Fruit fly (Drosophila melanogaster): ENCODE measurements around the gene CG13771.

Gene CG13771

dm6 chr2L:6673211-6674012 is 10.0 kb upstream of the CG13771 start, which contains the start of gene Spn27A (continued):
- TF ChIP-seq CG14050 (GFP tag; IDR thresholded peaks at IDR 0.05) (peak; percentile 19; the same call in 2 of the 3 replicates), Asciz (GFP tag; optimal IDR thresholded peaks at IDR 0.05) (peak; percentile 64), Hr39 (optimal IDR thresholded peaks at IDR 0.05) (no peak), emc (GFP tag; optimal IDR thresholded peaks at IDR 0.05) (no peak), CG17612 (GFP tag; IDR thresholded peaks at IDR 0.05) (no peak), CG16779 (GFP tag; IDR thresholded peaks at IDR 0.05) (no peak), CG8924 (tag; optimal IDR thresholded peaks at IDR 0.05) (no peak), row (GFP tag; IDR thresholded peaks at IDR 0.05) (peak; percentile 59; the same call in 2 of the 3 replicates), CG12104 (GFP tag; optimal IDR thresholded peaks at IDR 0.05) (peak; percentile 56), fru (optimal IDR thresholded peaks at IDR 0.05) (no peak), CG11504 (tag; optimal IDR thresholded peaks at IDR 0.05) (no peak), HLH4C (GFP tag; IDR thresholded peaks at IDR 0.05; ENCODE audit: partially characterized antibody) (no peak), CG6272 (GFP tag; IDR thresholded peaks at IDR 0.05) (no peak), CG3065 (GFP tag; optimal IDR thresholded peaks at IDR 0.05) (no peak), sob (GFP tag; IDR thresholded peaks at IDR 0.05) (0 out of 2 replicates have a peak, but pooled peaks have one; percentile 35), Atf6 (GFP tag; IDR thresholded peaks at IDR 0.05) (no peak; the same call in 1 of the 2 replicates), Elba2 (GFP tag; optimal IDR thresholded peaks at IDR 0.05) (peak; percentile 19), sqz (GFP tag; optimal IDR thresholded peaks at IDR 0.05) (peak; percentile 78), CG10274 (GFP tag; optimal IDR thresholded peaks at IDR 0.05) (no peak), CG6175 (GFP tag; IDR thresholded peaks at IDR 0.05) (no peak; the same call in 2 of the 3 replicates), sim (GFP tag; IDR thresholded peaks at IDR 0.05) (peak; percentile 28; the same call in 1 of the 2 replicates), Tbp (GFP tag; optimal IDR thresholded peaks at IDR 0.05) (no peak), exex (tag; optimal IDR thresholded peaks at IDR 0.05) (peak; percentile 29), CG12744 (GFP tag; optimal IDR thresholded peaks at IDR 0.05) (no peak), CG13775 (GFP tag; optimal IDR thresholded peaks at IDR 0.05) (peak; percentile 56), Nf-YA (GFP tag; IDR thresholded peaks at IDR 0.05) (no peak), H15 (GFP tag; IDR thresholded peaks at IDR 0.05) (0 out of 3 replicates have a peak, but pooled peaks have one; percentile 43), CG2199 (GFP tag; IDR thresholded peaks at IDR 0.05) (no peak), maf-S (GFP tag; optimal IDR thresholded peaks at IDR 0.05) (peak; percentile 42), oc (tag; optimal IDR thresholded peaks at IDR 0.05) (peak; percentile 66), CG31441 (GFP tag; IDR thresholded peaks at IDR 0.05) (no peak; the same call in 1 of the 2 replicates), CG12071 (GFP tag; optimal IDR thresholded peaks at IDR 0.05) (no peak), CG6254 (GFP tag; optimal IDR thresholded peaks at IDR 0.05) (no peak), zf30C (GFP tag; optimal IDR thresholded peaks at IDR 0.05) (peak; percentile 6), Eip74EF (GFP tag; optimal IDR thresholded peaks at IDR 0.05) (peak in 1 of 2 experiments; percentile 53), CG4360 (GFP tag; IDR thresholded peaks at IDR 0.05) (peak; percentile 5; the same call in 1 of the 2 replicates), CG9437 (GFP tag; optimal IDR thresholded peaks at IDR 0.05) (peak; percentile 56), Dp (GFP tag; optimal IDR thresholded peaks at IDR 0.05) (peak; percentile 76), CG7556 (GFP tag; optimal IDR thresholded peaks at IDR 0.05) (peak; percentile 68), CG10431 (GFP tag; optimal IDR thresholded peaks at IDR 0.05) (no peak), Dll (GFP tag; IDR thresholded peaks at IDR 0.05; ENCODE audit: partially characterized antibody) (0 out of 4 replicates have a peak, but pooled peaks have one; percentile 28), h (optimal IDR thresholded peaks at IDR 0.05) (no peak), CG17328 (GFP tag; IDR thresholded peaks at IDR 0.05) (peak; percentile 39; the same call in 1 of the 2 replicates), CG34422 (GFP tag; IDR thresholded peaks at IDR 0.05) (no peak), gsb-n (tag; optimal IDR thresholded peaks at IDR 0.05) (peak; percentile 59), CG4424 (GFP tag; optimal IDR thresholded peaks at IDR 0.05) (peak; percentile 57), Hsf (GFP tag; optimal IDR thresholded peaks at IDR 0.05) (peak; percentile 68), nom (GFP tag; optimal IDR thresholded peaks at IDR 0.05) (peak; percentile 86), grau (tag; optimal IDR thresholded peaks at IDR 0.05) (peak; percentile 54), CG13123 (GFP tag; optimal IDR thresholded peaks at IDR 0.05) (no peak)
